Fruit fly (Drosophila melanogaster) whole organism, embryonic: ENCODE results near the gene ClpX.

Experiments used
- CG10147 ChIP-seq: fragments of 200-800 bp; sonication (Bioruptor generic); optimal IDR thresholded peaks from 2 replicates; lab custom pipeline; 2019; ENCODE audit warnings: missing biosample characterization, mild to moderate bottlenecking, missing genetic modification characterization, moderate library complexity
- CG10267 ChIP-seq: fragments of 200-800 bp; sonication (Bioruptor generic); optimal IDR thresholded peaks from 2 replicates; lab custom pipeline; 2018; ENCODE audit warnings: missing biosample characterization, mild to moderate bottlenecking, missing genetic modification characterization, moderate library complexity
- CG12659 ChIP-seq: fragments of 200-800 bp; sonication (Bioruptor generic); optimal IDR thresholded peaks from 3 replicates; lab custom pipeline; 2017; ENCODE audit warnings: mild to moderate bottlenecking, missing biosample characterization, missing genetic modification reagents, missing genetic modification characterization
- CG13287 ChIP-seq: fragments of 200-800 bp; sonication (Bioruptor generic); IDR thresholded peaks from 2 replicates; pipeline ENCODE4 v1.3.6; 2022; ENCODE audit warnings: missing biosample characterization, missing genetic modification characterization; ENCODE audit not compliant: partially characterized antibody
- CG14710 ChIP-seq: fragments of 200-800 bp; sonication (Bioruptor generic); optimal IDR thresholded peaks from 3 replicates; lab custom pipeline; 2019; ENCODE audit warnings: missing biosample characterization, mild to moderate bottlenecking, missing genetic modification characterization, moderate library complexity
- CG15073 ChIP-seq: fragments of 200-800 bp; sonication (Bioruptor generic); optimal IDR thresholded peaks from 2 replicates; lab custom pipeline; 2016; ENCODE audit warnings: missing biosample characterization, missing genetic modification characterization
- CG15514 ChIP-seq: fragments of 200-800 bp; sonication (Bioruptor generic); optimal IDR thresholded peaks from 3 replicates; lab custom pipeline; 2017; ENCODE audit warnings: missing biosample characterization, missing genetic modification characterization, mild to moderate bottlenecking, moderate library complexity, missing genetic modification reagents
- CG15601 ChIP-seq: fragments of 200-800 bp; sonication (Bioruptor generic); optimal IDR thresholded peaks from 3 replicates; lab custom pipeline; 2019; ENCODE audit warnings: missing biosample characterization, mild to moderate bottlenecking, missing genetic modification characterization, moderate library complexity
- CG1603 ChIP-seq: fragments of 200-800 bp; sonication (Bioruptor generic); optimal IDR thresholded peaks from 2 replicates; lab custom pipeline; 2019; ENCODE audit warnings: missing biosample characterization, mild to moderate bottlenecking, missing genetic modification characterization, moderate library complexity
- CG16813 ChIP-seq: fragments of 200-800 bp; sonication (Bioruptor generic); IDR thresholded peaks from 3 replicates; pipeline ENCODE4 v1.3.6; 2022; ENCODE audit warnings: missing biosample characterization, missing genetic modification characterization; ENCODE audit not compliant: partially characterized antibody
- CG17186 ChIP-seq: fragments of 200-800 bp; sonication (Bioruptor generic); optimal IDR thresholded peaks from 3 replicates; lab custom pipeline; 2017; ENCODE audit warnings: missing biosample characterization, missing genetic modification reagents, missing genetic modification characterization
- CG17385 ChIP-seq: fragments of 200-800 bp; sonication (Bioruptor generic); optimal IDR thresholded peaks from 3 replicates; lab custom pipeline; 2018; ENCODE audit warnings: missing biosample characterization, mild to moderate bottlenecking, missing genetic modification characterization
- CG18476 ChIP-seq: fragments of 200-800 bp; sonication (Bioruptor generic); optimal IDR thresholded peaks from 2 replicates; lab custom pipeline; 2016; ENCODE audit warnings: missing biosample characterization, mild to moderate bottlenecking, missing genetic modification characterization
- CG2712 ChIP-seq: fragments of 200-800 bp; optimal IDR thresholded peaks from 3 replicates; lab custom pipeline; 2019; ENCODE audit warnings: missing biosample characterization, mild to moderate bottlenecking, missing genetic modification characterization, moderate library complexity
- CG31441 ChIP-seq: fragments of 200-800 bp; sonication (Bioruptor generic); IDR thresholded peaks from 2 replicates; pipeline ENCODE4 v1.3.6; 2022; ENCODE audit warnings: missing biosample characterization, missing genetic modification characterization
- CG34224 ChIP-seq: fragments of 200-800 bp; sonication (Bioruptor generic); IDR thresholded peaks from 3 replicates; pipeline ENCODE4 v1.3.6; 2022; ENCODE audit warnings: missing biosample characterization, missing genetic modification characterization; ENCODE audit not compliant: partially characterized antibody
- CG34422 ChIP-seq: fragments of 200-800 bp; sonication (Bioruptor generic); IDR thresholded peaks from 3 replicates; pipeline ENCODE4 v1.3.6; 2022; ENCODE audit warnings: missing biosample characterization, missing genetic modification characterization
- CG4617 ChIP-seq: fragments of 200-800 bp; sonication (Bioruptor generic); optimal IDR thresholded peaks from 3 replicates; lab custom pipeline; 2016; ENCODE audit warnings: missing biosample characterization, missing genetic modification characterization, borderline replicate concordance
- CG4854 ChIP-seq: fragments of 200-800 bp; sonication (Bioruptor generic); optimal IDR thresholded peaks from 2 replicates; lab custom pipeline; 2016; ENCODE audit warnings: missing biosample characterization, missing genetic modification characterization, inconsistent platforms
- CG6254 ChIP-seq: fragments of 200-800 bp; sonication (Bioruptor generic); optimal IDR thresholded peaks from 3 replicates; lab custom pipeline; 2017; ENCODE audit warnings: mild to moderate bottlenecking, missing biosample characterization, missing genetic modification reagents, missing genetic modification characterization
- CG7745 ChIP-seq: fragments of 200-800 bp; sonication (Bioruptor generic); optimal IDR thresholded peaks from 2 replicates; lab custom pipeline; 2018; ENCODE audit warnings: missing biosample characterization, mild to moderate bottlenecking, missing genetic modification characterization, moderate library complexity
- CG9797 ChIP-seq: fragments of 200-800 bp; sonication (Bioruptor generic); optimal IDR thresholded peaks from 3 replicates; lab custom pipeline; 2018; ENCODE audit warnings: missing biosample characterization, mild to moderate bottlenecking, missing genetic modification characterization
- CG9932 ChIP-seq: fragments of 200-800 bp; sonication (Bioruptor generic); IDR thresholded peaks from 2 replicates; pipeline ENCODE4 v1.3.6; 2022; ENCODE audit warnings: missing biosample characterization, missing genetic modification characterization
- Dp ChIP-seq: fragments of 200-800 bp; sonication (Bioruptor generic); optimal IDR thresholded peaks from 2 replicates; lab custom pipeline; 2018; ENCODE audit warnings: missing biosample characterization, mild to moderate bottlenecking, missing genetic modification characterization, moderate library complexity
- E2f2 ChIP-seq: fragments of 200-800 bp; sonication (Bioruptor generic); IDR thresholded peaks from 2 replicates; pipeline ENCODE4 v1.3.6; 2022; ENCODE audit warnings: missing biosample characterization, missing genetic modification characterization
- Hmx ChIP-seq: fragments of 200-800 bp; sonication (Bioruptor generic); optimal IDR thresholded peaks from 2 replicates; lab custom pipeline; 2016; ENCODE audit warnings: missing biosample characterization, missing genetic modification characterization
- Hsf ChIP-seq: fragments of 200-800 bp; sonication (Bioruptor generic); optimal IDR thresholded peaks from 3 replicates; lab custom pipeline; 2016; ENCODE audit warnings: missing biosample characterization, missing genetic modification characterization
- MBD-R2 ChIP-seq: fragments of 200-800 bp; sonication (Bioruptor generic); IDR thresholded peaks from 2 replicates; pipeline ENCODE4 v1.3.6; 2022; ENCODE audit warnings: missing biosample characterization, missing genetic modification characterization
- MESR4 ChIP-seq: fragments of 200-800 bp; sonication (Bioruptor generic); optimal IDR thresholded peaks from 2 replicates; lab custom pipeline; 2018; ENCODE audit warnings: missing biosample characterization, mild to moderate bottlenecking, missing genetic modification characterization, moderate library complexity
- Med ChIP-seq: fragments of 200-800 bp; sonication (Bioruptor generic); peaks from one replicate; lab custom pipeline; 2016; ENCODE audit warnings: missing biosample characterization, missing genetic modification characterization, mild to moderate bottlenecking, inconsistent platforms, moderate library complexity
- Pdp1 ChIP-seq, 2 experiments: fragments of 200-800 bp; sonication (Bioruptor generic); optimal IDR thresholded peaks; 3 replicates each; lab custom pipeline; 2016; ENCODE audit warnings: missing biosample characterization in 2 of 2, missing genetic modification characterization in 2 of 2, mild to moderate bottlenecking in 1 of 2, moderate library complexity in 1 of 2
- Ravus ChIP-seq: fragments of 200-800 bp; sonication (Bioruptor generic); IDR thresholded peaks from 2 replicates; pipeline ENCODE4 v1.3.6; 2022; ENCODE audit warnings: missing biosample characterization, missing genetic modification characterization
- Taf1 ChIP-seq: fragments of 200-800 bp; sonication (Bioruptor generic); IDR thresholded peaks from 2 replicates; pipeline ENCODE4 v1.3.6; 2022; ENCODE audit warnings: missing biosample characterization, missing genetic modification characterization
- az2 ChIP-seq: fragments of 200-800 bp; sonication (Bioruptor generic); optimal IDR thresholded peaks from 3 replicates; lab custom pipeline; 2016; ENCODE audit warnings: missing biosample characterization, missing genetic modification characterization
- bbx ChIP-seq: fragments of 200-800 bp; sonication (Bioruptor generic); IDR thresholded peaks from 2 replicates; pipeline ENCODE4 v1.3.6; 2022; ENCODE audit warnings: missing biosample characterization, missing genetic modification characterization; ENCODE audit not compliant: partially characterized antibody
- btn ChIP-seq: fragments of 200-800 bp; sonication (Bioruptor generic); optimal IDR thresholded peaks from 2 replicates; lab custom pipeline; 2016; ENCODE audit warnings: missing biosample characterization, missing genetic modification characterization
- dm ChIP-seq: fragments of 200-800 bp; sonication (Bioruptor generic); optimal IDR thresholded peaks from 3 replicates; lab custom pipeline; 2016; ENCODE audit warnings: missing biosample characterization, missing genetic modification characterization
- exex ChIP-seq: fragments of 200-800 bp; sonication (Bioruptor generic); optimal IDR thresholded peaks from 4 replicates; lab custom pipeline; 2018; ENCODE audit warnings: missing biosample characterization, mild to moderate bottlenecking, missing genetic modification characterization, moderate library complexity
- gfzf ChIP-seq: fragments of 200-800 bp; sonication (Bioruptor generic); optimal IDR thresholded peaks from 2 replicates; lab custom pipeline; 2016; ENCODE audit warnings: missing biosample characterization, mild to moderate bottlenecking, missing genetic modification characterization, moderate library complexity
- kah ChIP-seq: fragments of 200-800 bp; sonication (Bioruptor generic); optimal IDR thresholded peaks from 2 replicates; lab custom pipeline; 2018; ENCODE audit warnings: missing biosample characterization, mild to moderate bottlenecking, missing genetic modification characterization
- lbe ChIP-seq: fragments of 200-800 bp; sonication (Bioruptor generic); optimal IDR thresholded peaks from 2 replicates; lab custom pipeline; 2016; ENCODE audit warnings: missing biosample characterization, mild to moderate bottlenecking, missing genetic modification characterization
- pzg ChIP-seq: fragments of 200-800 bp; sonication (Bioruptor generic); optimal IDR thresholded peaks from 3 replicates; lab custom pipeline; 2018; ENCODE audit warnings: missing biosample characterization, mild to moderate bottlenecking, missing genetic modification characterization, moderate library complexity
- scrt ChIP-seq: fragments of 200-800 bp; sonication (Bioruptor generic); optimal IDR thresholded peaks from 2 replicates; lab custom pipeline; 2018; ENCODE audit warnings: missing biosample characterization, mild to moderate bottlenecking, missing genetic modification characterization, moderate library complexity
- sens ChIP-seq: fragments of 200-800 bp; sonication (Bioruptor generic); peaks from one replicate; lab custom pipeline; 2016; ENCODE audit warnings: missing biosample characterization, missing genetic modification characterization
- stwl ChIP-seq: fragments of 200-800 bp; sonication (Bioruptor generic); optimal IDR thresholded peaks from 3 replicates; lab custom pipeline; 2018; ENCODE audit warnings: missing biosample characterization, mild to moderate bottlenecking, missing genetic modification characterization, moderate library complexity
- zen ChIP-seq: fragments of 200-800 bp; sonication (Bioruptor generic); optimal IDR thresholded peaks from 3 replicates; lab custom pipeline; 2018; ENCODE audit warnings: missing biosample characterization, mild to moderate bottlenecking, missing genetic modification characterization, moderate library complexity

Gene ClpX

dm6 chr3R:19880431-19880939, 23.0 kb downstream of the ClpX start (continued):
- TF ChIP-seq az2 (peak; percentile 27), CG31441 (GFP tag; lab: Robert Waterston, UW) (peak; percentile 60)
- TF ChIP-seq, all 482 proteins: peak for 239

- TF ChIP-seq CG6254 (GFP tag; lab: Kevin White, UChicago) (peak; percentile 98), Med (GFP tag; lab: Kevin White, UChicago) (peak; percentile 70), CG10147 (GFP tag; lab: Kevin White, UChicago) (no peak), lbe (GFP tag; lab: Kevin White, UChicago) (peak; percentile 53), stwl (tag; lab: Kevin White, UChicago) (peak; percentile 11), dm (GFP tag; lab: Kevin White, UChicago) (peak; percentile 0), CG34422 (GFP tag; lab: Robert Waterston, UW) (0 out of 3 replicates have a peak, but pooled peaks have one; percentile 24), Hmx (GFP tag; lab: Kevin White, UChicago) (no peak), CG1603 (tag; lab: Kevin White, UChicago) (no peak), kah (GFP tag; lab: Kevin White, UChicago) (peak; percentile 73), CG7745 (tag; lab: Kevin White, UChicago) (peak; percentile 3), CG15601 (tag; lab: Kevin White, UChicago) (no peak), CG18476 (GFP tag; lab: Kevin White, UChicago) (no peak), Pdp1 (GFP tag; optimal IDR thresholded peaks at IDR 0.05; lab: Kevin White, UChicago) (peak in 1 of 2 experiments; percentile 48), CG4617 (peak; percentile 81), CG17385 (GFP tag; lab: Kevin White, UChicago) (no peak), Dp (GFP tag; lab: Kevin White, UChicago) (peak; percentile 85), CG12659 (peak; percentile 18), CG17186 (GFP tag; lab: Kevin White, UChicago) (peak; percentile 47), CG13287 (0 out of 2 replicates have a peak, but pooled peaks have one; percentile 6), CG34224 (GFP tag; lab: Robert Waterston, UW) (no peak), MESR4 (GFP tag; lab: Kevin White, UChicago) (peak; percentile 86), E2f2 (GFP tag; lab: Robert Waterston, UW) (peak; percentile 87), CG4854 (peak; percentile 15), CG14710 (tag; lab: Kevin White, UChicago) (peak; percentile 13), Taf1 (GFP tag; lab: Robert Waterston, UW) (no peak), CG9932 (GFP tag; lab: Robert Waterston, UW) (no peak), Ravus (no peak), CG15514 (GFP tag; lab: Kevin White, UChicago) (peak; percentile 44), scrt (peak; percentile 60), gfzf (GFP tag; lab: Kevin White, UChicago) (peak; percentile 82), btn (no peak), zen (peak; percentile 44), CG15073 (GFP tag; lab: Kevin White, UChicago) (peak; percentile 78), CG9797 (GFP tag; lab: Kevin White, UChicago) (peak; percentile 81), Hsf (no peak), exex (peak; percentile 16), CG10267 (tag; lab: Kevin White, UChicago) (peak; percentile 20), sens (GFP tag; lab: Kevin White, UChicago) (peak; percentile 4), MBD-R2 (GFP tag; lab: Robert Waterston, UW) (peak; percentile 59), CG2712 (tag; lab: Kevin White, UChicago) (peak; percentile 7), CG16813 (GFP tag; lab: Robert Waterston, UW) (peak; percentile 22; the same call in 1 of the 3 replicates), bbx (GFP tag; lab: Robert Waterston, UW) (0 out of 2 replicates have a peak, but pooled peaks have one; percentile 32), pzg (GFP tag; lab: Kevin White, UChicago) (peak; percentile 65)
These were observed 23.9 kb downstream of the ClpX start, which contains the start of gene Ask1 for dm6 chr3R:19879470-19880052. Gene Ask1 (plus strand): TSS chr3R:19879719.
